Worm (Caenorhabditis elegans): ENCODE results near the gene scyl-1.

- TF ChIP-seq tbx-2 (tag; optimal IDR thresholded peaks at IDR 0.05) (no peak), skn-1 (tag; optimal IDR thresholded peaks at IDR 0.05) (no peak), nhr-12 (tag; optimal IDR thresholded peaks at IDR 0.05) (no peak), isw-1 (GFP tag; IDR thresholded peaks at IDR 0.05) (no peak), nhr-28 (tag; optimal IDR thresholded peaks at IDR 0.05) (no peak), blmp-1 (tag; optimal IDR thresholded peaks at IDR 0.05) (no peak), lir-3 (tag; optimal IDR thresholded peaks at IDR 0.05; ENCODE audit: poor library complexity) (no peak), nhr-237 (tag; optimal IDR thresholded peaks at IDR 0.05) (no peak), alr-1 (tag; optimal IDR thresholded peaks at IDR 0.05; ENCODE audit: borderline replicate concordance) (no peak), pqm-1 (tag; optimal IDR thresholded peaks at IDR 0.05) (no peak), mep-1 (tag; optimal IDR thresholded peaks at IDR 0.05) (no peak), nhr-20 (tag; optimal IDR thresholded peaks at IDR 0.05) (no peak), ama-1 (optimal IDR thresholded peaks at IDR 0.05) (no peak), unc-130 (tag; optimal IDR thresholded peaks at IDR 0.05) (no peak)
Observed at ce11 chrV:13024499-13024898, 17.0 kb downstream of the scyl-1 start.

Measured in whole organism, L1 larva.